Worm (Caenorhabditis elegans) whole organism, L4 larva: Measurements from ENCODE around the gene txt-13.
A peak's percentile ranks its signal among the peaks of the same experiment; 100 is the strongest.

Experiments
- F49E8.2 ChIP-seq: sonication (generic microtip); optimal IDR thresholded peaks from 2 replicates; lab custom pipeline; 2016; ENCODE audit warnings: missing compliant biosample characterization, mild to moderate bottlenecking, missing genetic modification characterization, borderline replicate concordance
- R02D3.7 ChIP-seq: fragments of 150-350 bp; sonication (generic microtip); optimal IDR thresholded peaks from 3 replicates; lab custom pipeline; 2014; ENCODE audit warnings: missing biosample characterization, missing genetic modification characterization
- T20F7.1 ChIP-seq: fragments of 200-800 bp; sonication (Bioruptor generic); optimal IDR thresholded peaks from 2 replicates; lab custom pipeline; 2018; ENCODE audit warnings: mild to moderate bottlenecking, missing genetic modification characterization, missing compliant biosample characterization
- Y5F2A.4 ChIP-seq: fragments of 200-800 bp; sonication (Bioruptor generic); optimal IDR thresholded peaks from 2 replicates; lab custom pipeline; 2018; ENCODE audit warnings: mild to moderate bottlenecking, missing genetic modification characterization, missing compliant biosample characterization
- Y75B8A.6 ChIP-seq: fragments of 200-800 bp; sonication (Bioruptor generic); IDR thresholded peaks from 2 replicates; pipeline ENCODE4 v1.3.6; 2022; ENCODE audit warnings: missing genetic modification reagents, missing genetic modification characterization, missing compliant biosample characterization
- ZK337.2 ChIP-seq: fragments of 200-800 bp; sonication (Bioruptor generic); IDR thresholded peaks from 2 replicates; pipeline ENCODE4 v1.3.6; 2022; ENCODE audit warnings: missing genetic modification reagents, missing genetic modification characterization, missing compliant biosample characterization
- aha-1 ChIP-seq: fragments of 150-350 bp; peaks from one replicate; lab custom pipeline; 2014; ENCODE audit warnings: missing biosample characterization, missing genetic modification characterization
- aly-2 ChIP-seq: sonication (generic microtip); optimal IDR thresholded peaks from 2 replicates; lab custom pipeline; 2018; ENCODE audit warnings: missing biosample characterization, missing genetic modification characterization
- ama-1 ChIP-seq: fragments of 150-350 bp; optimal IDR thresholded peaks from 2 replicates; lab custom pipeline; 2014; ENCODE audit warnings: inconsistent platforms, mixed read lengths
- ceh-20 ChIP-seq: fragments of 200-800 bp; sonication (Bioruptor generic); IDR thresholded peaks from 2 replicates; pipeline ENCODE4 v1.3.6; 2022; ENCODE audit warnings: missing genetic modification reagents, missing genetic modification characterization, missing compliant biosample characterization
- ceh-28 ChIP-seq: fragments of 150-350 bp; optimal IDR thresholded peaks from 2 replicates; lab custom pipeline; 2014; ENCODE audit warnings: missing biosample characterization, missing genetic modification reagents, missing genetic modification characterization
- ceh-32 ChIP-seq: sonication (generic microtip); optimal IDR thresholded peaks from 2 replicates; lab custom pipeline; 2016; ENCODE audit warnings: mild to moderate bottlenecking, missing genetic modification characterization, missing compliant biosample characterization; ENCODE audit not compliant: poor library complexity
- ces-1 ChIP-seq: fragments of 150-350 bp; sonication (generic microtip); optimal IDR thresholded peaks from 4 replicates; lab custom pipeline; 2014; ENCODE audit warnings: missing biosample characterization, missing genetic modification reagents, missing genetic modification characterization
- ctbp-1 ChIP-seq: fragments of 200-800 bp; sonication (Bioruptor generic); IDR thresholded peaks from 2 replicates; pipeline ENCODE4 v1.3.6; 2022; ENCODE audit warnings: missing genetic modification reagents, missing genetic modification characterization, missing compliant biosample characterization
- daf-12 ChIP-seq: fragments of 150-350 bp; optimal IDR thresholded peaks from 2 replicates; lab custom pipeline; 2014; ENCODE audit warnings: missing biosample characterization, missing genetic modification reagents, missing genetic modification characterization
- daf-8 ChIP-seq: fragments of 200-800 bp; sonication (Bioruptor generic); IDR thresholded peaks from 2 replicates; pipeline ENCODE4 v1.3.6; 2022; ENCODE audit warnings: missing genetic modification characterization, missing compliant biosample characterization
- dmd-6 ChIP-seq: fragments of 200-800 bp; sonication (Bioruptor generic); IDR thresholded peaks from 2 replicates; pipeline ENCODE4 v1.3.6; 2022; ENCODE audit warnings: missing genetic modification reagents, missing genetic modification characterization, missing compliant biosample characterization
- dmd-9 ChIP-seq: fragments of 200-800 bp; sonication (Bioruptor generic); IDR thresholded peaks from 2 replicates; pipeline ENCODE4 v1.3.6; 2022; ENCODE audit warnings: missing genetic modification reagents, missing genetic modification characterization, missing compliant biosample characterization
- duxl-1 ChIP-seq: sonication (generic microtip); optimal IDR thresholded peaks from 2 replicates; lab custom pipeline; 2016; ENCODE audit warnings: mild to moderate bottlenecking, missing genetic modification characterization, moderate library complexity, missing compliant biosample characterization; ENCODE audit not compliant: poor library complexity
- gei-8 ChIP-seq: fragments of 200-800 bp; sonication (Bioruptor generic); optimal IDR thresholded peaks from 2 replicates; lab custom pipeline; 2018; ENCODE audit warnings: mild to moderate bottlenecking, missing genetic modification characterization, missing compliant biosample characterization
- hif-1 ChIP-seq, 2 experiments: sonication (generic microtip); optimal IDR thresholded peaks; 2 replicates each; lab custom pipeline; 2016 to 2017; ENCODE audit warnings: missing compliant biosample characterization in 2 of 2, missing genetic modification characterization in 2 of 2, missing genetic modification reagents in 2 of 2, missing genotype in 2 of 2, mild to moderate bottlenecking in 1 of 2
- hlh-11 ChIP-seq: fragments of 200-800 bp; sonication (Bioruptor generic); optimal IDR thresholded peaks from 2 replicates; lab custom pipeline; 2018; ENCODE audit warnings: mild to moderate bottlenecking, missing genetic modification characterization, missing compliant biosample characterization
- lim-7 ChIP-seq: fragments of 200-800 bp; sonication (Bioruptor generic); IDR thresholded peaks from 2 replicates; pipeline ENCODE4 v1.3.6; 2022; ENCODE audit warnings: missing genetic modification characterization, missing compliant biosample characterization
- lin-1 ChIP-seq: fragments of 200-800 bp; sonication (Bioruptor generic); IDR thresholded peaks from 2 replicates; pipeline ENCODE4 v1.3.6; 2022; ENCODE audit warnings: missing genetic modification reagents, missing genetic modification characterization, missing compliant biosample characterization
- lin-13 ChIP-seq: fragments of 150-350 bp; optimal IDR thresholded peaks from 2 replicates; lab custom pipeline; 2014; ENCODE audit warnings: missing biosample characterization, missing genetic modification reagents, missing genetic modification characterization
- lin-38 ChIP-seq: fragments of 200-800 bp; sonication (Bioruptor generic); IDR thresholded peaks from 2 replicates; pipeline ENCODE4 v1.3.6; 2022; ENCODE audit warnings: missing genetic modification reagents, missing genetic modification characterization, missing compliant biosample characterization
- lin-39 ChIP-seq: fragments of 150-350 bp; optimal IDR thresholded peaks from 2 replicates; lab custom pipeline; 2014; ENCODE audit warnings: missing biosample characterization, missing genetic modification reagents, missing genetic modification characterization
- lir-3 ChIP-seq: sonication (generic microtip); optimal IDR thresholded peaks from 2 replicates; lab custom pipeline; 2016; ENCODE audit warnings: mild to moderate bottlenecking, missing genetic modification characterization, missing compliant biosample characterization
- madf-5 ChIP-seq, 2 experiments: fragments of 200-800 bp; sonication (Bioruptor generic); IDR thresholded peaks; 2 replicates each; pipeline ENCODE4 v1.3.6; 2022; ENCODE audit warnings: missing compliant biosample characterization in 2 of 2, missing genetic modification characterization in 2 of 2
- madf-9 ChIP-seq: fragments of 200-800 bp; sonication (Bioruptor generic); conservative IDR thresholded peaks from 2 replicates; pipeline ENCODE4 v1.3.6; 2022; ENCODE audit warnings: missing genetic modification reagents, missing genetic modification characterization, missing compliant biosample characterization
- mdl-1 ChIP-seq, 2 experiments: fragments of 150-350 bp in 1 of 2; sonication (generic microtip) in 1 of 2; optimal IDR thresholded peaks; 2 replicates each; lab custom pipeline; 2014 to 2017; ENCODE audit warnings: missing biosample characterization in 2 of 2, missing genetic modification characterization in 2 of 2
- mdt-29 ChIP-seq: fragments of 200-800 bp; sonication (Bioruptor generic); IDR thresholded peaks from 2 replicates; pipeline ENCODE4 v1.3.6; 2022; ENCODE audit warnings: missing genetic modification reagents, missing genetic modification characterization, missing compliant biosample characterization
- mep-1 ChIP-seq: fragments of 150-350 bp; sonication (generic microtip); optimal IDR thresholded peaks from 3 replicates; lab custom pipeline; 2014; ENCODE audit warnings: missing biosample characterization, missing genetic modification characterization
- nhr-10 ChIP-seq: fragments of 150-350 bp; optimal IDR thresholded peaks from 2 replicates; lab custom pipeline; 2014; ENCODE audit warnings: missing biosample characterization, missing genetic modification characterization
- nhr-102 ChIP-seq: sonication (generic microtip); optimal IDR thresholded peaks from 2 replicates; lab custom pipeline; 2016; ENCODE audit warnings: mild to moderate bottlenecking, missing genetic modification characterization, moderate library complexity, missing compliant biosample characterization
- nhr-25 ChIP-seq: sonication (generic microtip); optimal IDR thresholded peaks from 2 replicates; lab custom pipeline; 2017; ENCODE audit warnings: missing genetic modification characterization, mild to moderate bottlenecking, missing compliant biosample characterization, antibody characterized with exemption, moderate library complexity, borderline replicate concordance; ENCODE audit not compliant: insufficient read depth
- nhr-28 ChIP-seq: fragments of 150-350 bp; optimal IDR thresholded peaks from 2 replicates; lab custom pipeline; 2014; ENCODE audit warnings: missing biosample characterization, missing genetic modification characterization
- nhr-41 ChIP-seq: fragments of 200-800 bp; sonication (Bioruptor generic); IDR thresholded peaks from 2 replicates; pipeline ENCODE4 v1.3.6; 2022; ENCODE audit warnings: missing genetic modification reagents, missing genetic modification characterization, missing compliant biosample characterization
- nhr-48 ChIP-seq: sonication (generic microtip); optimal IDR thresholded peaks from 2 replicates; lab custom pipeline; 2016; ENCODE audit warnings: mild to moderate bottlenecking, missing genetic modification characterization, missing compliant biosample characterization
- nhr-76 ChIP-seq: fragments of 150-350 bp; optimal IDR thresholded peaks from 2 replicates; lab custom pipeline; 2014; ENCODE audit warnings: missing biosample characterization, missing genetic modification characterization
- rbr-2 ChIP-seq: sonication (generic microtip); optimal IDR thresholded peaks from 2 replicates; lab custom pipeline; 2016; ENCODE audit warnings: missing genotype, missing genetic modification characterization, missing compliant biosample characterization
- sdz-12 ChIP-seq: fragments of 200-800 bp; sonication (Bioruptor generic); optimal IDR thresholded peaks from 2 replicates; lab custom pipeline; 2018; ENCODE audit warnings: mild to moderate bottlenecking, missing genetic modification characterization, missing compliant biosample characterization
- set-16 ChIP-seq: fragments of 200-800 bp; sonication (Bioruptor generic); IDR thresholded peaks from 2 replicates; pipeline ENCODE4 v1.3.6; 2022; ENCODE audit warnings: missing genetic modification reagents, missing genetic modification characterization, missing compliant biosample characterization
- snpc-4 ChIP-seq: fragments of 150-350 bp; optimal IDR thresholded peaks from 2 replicates; lab custom pipeline; 2014; ENCODE audit warnings: missing biosample characterization, missing genetic modification characterization
- spr-3 ChIP-seq: fragments of 200-800 bp; sonication (Bioruptor generic); optimal IDR thresholded peaks from 2 replicates; lab custom pipeline; 2018; ENCODE audit warnings: mild to moderate bottlenecking, missing genetic modification characterization, missing compliant biosample characterization
- unc-39 ChIP-seq: sonication (generic microtip); optimal IDR thresholded peaks from 2 replicates; lab custom pipeline; 2017; ENCODE audit warnings: missing biosample characterization, missing genetic modification characterization
- unc-62 ChIP-seq, 3 experiments: fragments of 150-350 bp in 1 of 3; sonication (generic microtip); optimal IDR thresholded peaks in 2 of 3; peaks in 1 of 3; 1 replicate in 1 of 3; 2 replicates in 2 of 3; lab custom pipeline; 2014 to 2017; ENCODE audit warnings: missing biosample characterization in 3 of 3, missing genetic modification characterization in 3 of 3, missing genetic modification reagents in 3 of 3, missing genotype in 1 of 3
- zag-1 ChIP-seq: fragments of 150-350 bp; optimal IDR thresholded peaks from 2 replicates; lab custom pipeline; 2014; ENCODE audit warnings: missing biosample characterization, missing genetic modification characterization
- zfp-2 ChIP-seq: sonication (generic microtip); optimal IDR thresholded peaks from 2 replicates; lab custom pipeline; 2016; ENCODE audit warnings: mild to moderate bottlenecking, missing genetic modification characterization, missing compliant biosample characterization
- zip-11 ChIP-seq: fragments of 200-800 bp; sonication (Bioruptor generic); IDR thresholded peaks from 2 replicates; pipeline ENCODE4 v1.3.6; 2022; ENCODE audit warnings: missing genetic modification characterization, missing compliant biosample characterization
- zip-2 ChIP-seq: fragments of 150-350 bp; optimal IDR thresholded peaks from 2 replicates; lab custom pipeline; 2014; ENCODE audit warnings: missing biosample characterization, missing genetic modification characterization

txt-13 gene

DNA sequence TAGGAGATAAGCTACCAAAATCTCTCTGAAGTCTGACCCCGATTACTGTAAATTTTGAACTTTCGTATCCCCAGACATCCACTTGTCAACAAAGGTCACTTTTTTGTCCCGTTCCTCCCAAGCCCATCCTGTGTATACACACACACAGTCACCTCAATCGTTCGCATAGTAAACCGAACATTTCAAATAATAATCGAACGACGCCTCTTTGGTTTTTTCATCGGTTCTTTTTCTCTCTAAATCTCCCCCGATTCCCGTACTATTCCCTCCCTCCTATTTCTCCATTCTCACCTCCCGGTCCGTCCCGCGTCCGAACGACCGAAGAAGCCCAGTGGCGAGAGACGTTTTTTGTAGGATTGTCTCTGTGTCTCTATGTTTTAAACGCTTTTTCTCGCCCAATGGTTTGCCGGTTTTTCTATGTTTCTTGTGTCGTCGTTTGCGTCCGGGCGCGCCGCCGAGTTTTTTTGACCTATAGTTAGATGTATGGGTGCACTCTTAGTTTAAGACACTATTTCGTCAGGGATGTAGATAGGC is 41.1 kb upstream of the txt-13 start (continued):
- TF ChIP-seq duxl-1 (tag; lab: Kevin White, UChicago) = no peak
- no peak for TF ChIP-seq lin-1
- peak; percentile 69 for TF ChIP-seq aha-1 (tag; lab: Kevin White, UChicago)
- no peak for TF ChIP-seq aly-2 (tag; lab: Kevin White, UChicago)
- no peak for TF ChIP-seq madf-9 (GFP tag; lab: Robert Waterston, UW)
- no peak for TF ChIP-seq lin-39
- no peak for TF ChIP-seq spr-3
- peak; percentile 28 for TF ChIP-seq nhr-28 (tag; lab: Kevin White, UChicago)
- TF ChIP-seq lir-3 (tag; lab: Kevin White, UChicago) = no peak
- no peak for TF ChIP-seq T20F7.1
- no peak for TF ChIP-seq snpc-4 (tag; lab: Kevin White, UChicago)
- no peak for TF ChIP-seq ceh-28 (tag; lab: Kevin White, UChicago)
- TF ChIP-seq Y75B8A.6 (GFP tag; lab: Robert Waterston, UW) = no peak
- TF ChIP-seq ZK337.2 = no peak
- TF ChIP-seq zag-1 (tag; lab: Kevin White, UChicago) = no peak
- TF ChIP-seq nhr-10 (tag; lab: Kevin White, UChicago) = no peak
- no peak for TF ChIP-seq ctbp-1 (GFP tag; lab: Robert Waterston, UW)
- TF ChIP-seq lin-13 (GFP tag; lab: Kevin White, UChicago) = no peak
- TF ChIP-seq zfp-2 = no peak
- no peak for TF ChIP-seq ces-1
- TF ChIP-seq sdz-12 = no peak
- TF ChIP-seq ceh-32 (tag; lab: Kevin White, UChicago) = no peak
- no peak for TF ChIP-seq unc-62 (GFP tag; optimal IDR thresholded peaks at IDR 0.05 in 1 of 2; lab: Kevin White, UChicago)
- no peak for TF ChIP-seq unc-62 (tag; optimal IDR thresholded peaks at IDR 0.05; lab: Kevin White, UChicago)
- TF ChIP-seq mdl-1 (tag; optimal IDR thresholded peaks at IDR 0.05; lab: Kevin White, UChicago) = peak in 1 of 2 experiments; percentile 58
- TF ChIP-seq nhr-102 = no peak
- no peak for TF ChIP-seq Y5F2A.4 (GFP tag; lab: Kevin White, UChicago)
- TF ChIP-seq lin-38 (GFP tag; lab: Robert Waterston, UW) = no peak
- TF ChIP-seq ama-1 (lab: Kevin White, UChicago) = no peak
- TF ChIP-seq hlh-11 (tag; lab: Kevin White, UChicago) = peak; percentile 78
- no peak for TF ChIP-seq nhr-25 (tag; lab: Kevin White, UChicago)
- TF ChIP-seq unc-39 (tag; lab: Kevin White, UChicago) = no peak
- TF ChIP-seq madf-5 (GFP tag; IDR thresholded peaks at IDR 0.05; lab: Robert Waterston, UW) = no peak
- no peak for TF ChIP-seq hif-1 (tag; optimal IDR thresholded peaks at IDR 0.05; lab: Kevin White, UChicago)
- no peak for TF ChIP-seq F49E8.2
- peak; percentile 74 for TF ChIP-seq nhr-48
- no peak for TF ChIP-seq R02D3.7 (tag; lab: Kevin White, UChicago)
- no peak for TF ChIP-seq mdt-29 (GFP tag; lab: Robert Waterston, UW)
- 0 out of 2 replicates have a peak, but pooled peaks have one; percentile 24 for TF ChIP-seq dmd-6 (GFP tag; lab: Robert Waterston, UW)
- no peak for TF ChIP-seq daf-8 (GFP tag; lab: Robert Waterston, UW)
- no peak for TF ChIP-seq daf-12
- no peak; the same call in 1 of the 2 replicates for TF ChIP-seq set-16
- no peak for TF ChIP-seq dmd-9 (GFP tag; lab: Robert Waterston, UW)
- peak; percentile 32; the same call in 1 of the 2 replicates for TF ChIP-seq ceh-20 (GFP tag; lab: Robert Waterston, UW)
- no peak for TF ChIP-seq nhr-41 (GFP tag; lab: Robert Waterston, UW)
- no peak for TF ChIP-seq lim-7 (GFP tag; lab: Robert Waterston, UW)
- no peak for TF ChIP-seq gei-8 (GFP tag; lab: Kevin White, UChicago)
- TF ChIP-seq zip-2 (tag; lab: Kevin White, UChicago) = no peak
- no peak for TF ChIP-seq zip-11 (GFP tag; lab: Robert Waterston, UW)
- TF ChIP-seq nhr-76 = no peak
- TF ChIP-seq mep-1 (tag; lab: Kevin White, UChicago) = peak; percentile 34
- TF ChIP-seq rbr-2 (tag; lab: Kevin White, UChicago) = peak; percentile 27
